Fruit fly (Drosophila melanogaster) whole organism, embryonic: Measurements from ENCODE around the gene Caper.

Experiments used
- Antp ChIP-seq: fragments of 200-800 bp; sonication (Bioruptor generic); optimal IDR thresholded peaks from 3 replicates; lab custom pipeline; 2016; ENCODE audit warnings: missing biosample characterization, missing genetic modification characterization
- CG11093 ChIP-seq: fragments of 200-800 bp; sonication (Bioruptor generic); IDR thresholded peaks from 3 replicates; pipeline ENCODE4 v1.3.6; 2022; ENCODE audit warnings: missing biosample characterization, missing genetic modification characterization
- CG12299 ChIP-seq: fragments of 200-800 bp; sonication (Bioruptor generic); optimal IDR thresholded peaks from 2 replicates; lab custom pipeline; 2018; ENCODE audit warnings: missing biosample characterization, mild to moderate bottlenecking, missing genetic modification characterization
- CG12744 ChIP-seq: fragments of 200-800 bp; sonication (Bioruptor generic); optimal IDR thresholded peaks from 2 replicates; lab custom pipeline; 2016; ENCODE audit warnings: missing biosample characterization, missing genetic modification characterization
- CG16863 ChIP-seq: fragments of 200-800 bp; sonication (Bioruptor generic); optimal IDR thresholded peaks from 3 replicates; lab custom pipeline; 2016; ENCODE audit warnings: missing biosample characterization, missing genetic modification characterization
- CG17612 ChIP-seq: fragments of 200-800 bp; sonication (Bioruptor generic); IDR thresholded peaks from 2 replicates; pipeline ENCODE4 v1.3.6; 2022; ENCODE audit warnings: missing biosample characterization, missing genetic modification characterization
- CG31224 ChIP-seq: fragments of 200-800 bp; sonication (Bioruptor generic); IDR thresholded peaks from 2 replicates; pipeline ENCODE4 v1.3.6; 2022; ENCODE audit warnings: missing biosample characterization, missing genetic modification characterization
- CG33213 ChIP-seq: fragments of 200-800 bp; sonication (Bioruptor generic); optimal IDR thresholded peaks from 3 replicates; lab custom pipeline; 2016; ENCODE audit warnings: missing biosample characterization, missing genetic modification characterization
- CG3726 ChIP-seq: fragments of 200-800 bp; sonication (Bioruptor generic); IDR thresholded peaks from 3 replicates; pipeline ENCODE4, ENCODE4 v1.3.6; 2022; ENCODE audit warnings: missing biosample characterization, missing genetic modification characterization
- CG3838 ChIP-seq: fragments of 200-800 bp; sonication (Bioruptor generic); optimal IDR thresholded peaks from 3 replicates; lab custom pipeline; 2016; ENCODE audit warnings: missing biosample characterization, missing genetic modification characterization
- CG3995 ChIP-seq: fragments of 200-800 bp; sonication (Bioruptor generic); optimal IDR thresholded peaks from 3 replicates; lab custom pipeline; 2016; ENCODE audit warnings: missing biosample characterization, missing genetic modification characterization
- CG43689 ChIP-seq: fragments of 200-800 bp; sonication (Bioruptor generic); IDR thresholded peaks from 2 replicates; pipeline ENCODE4 v1.3.6; 2022; ENCODE audit warnings: missing biosample characterization, missing genetic modification characterization
- CG4617 ChIP-seq: fragments of 200-800 bp; sonication (Bioruptor generic); optimal IDR thresholded peaks from 3 replicates; lab custom pipeline; 2016; ENCODE audit warnings: missing biosample characterization, missing genetic modification characterization, borderline replicate concordance
- CG4707 ChIP-seq: fragments of 200-800 bp; sonication (Bioruptor generic); optimal IDR thresholded peaks from 2 replicates; lab custom pipeline; 2018; ENCODE audit warnings: missing biosample characterization, mild to moderate bottlenecking, missing genetic modification characterization, moderate library complexity
- CG6683 ChIP-seq: fragments of 200-800 bp; sonication (Bioruptor generic); optimal IDR thresholded peaks from 2 replicates; lab custom pipeline; 2017; ENCODE audit warnings: missing biosample characterization, mild to moderate bottlenecking, missing genetic modification characterization, missing genetic modification reagents
- CG7357 ChIP-seq: fragments of 200-800 bp; sonication (Bioruptor generic); IDR thresholded peaks from 3 replicates; pipeline ENCODE4 v1.3.6; 2022; ENCODE audit warnings: missing biosample characterization, missing genetic modification characterization
- CG8478 ChIP-seq: fragments of >200 bp; optimal IDR thresholded peaks from 2 replicates; lab custom pipeline; 2018
- CG8765 ChIP-seq: fragments of 200-800 bp; sonication (Bioruptor generic); IDR thresholded peaks from 2 replicates; pipeline ENCODE4 v1.3.6; 2022; ENCODE audit warnings: missing biosample characterization, missing genetic modification characterization
- CG9932 ChIP-seq: fragments of 200-800 bp; sonication (Bioruptor generic); IDR thresholded peaks from 2 replicates; pipeline ENCODE4 v1.3.6; 2022; ENCODE audit warnings: missing biosample characterization, missing genetic modification characterization
- CTCF ChIP-seq: fragments of 200-800 bp; sonication (Bioruptor generic); optimal IDR thresholded peaks from 2 replicates; lab custom pipeline; 2017; ENCODE audit warnings: missing biosample characterization, mild to moderate bottlenecking, missing genetic modification characterization, moderate library complexity
- Dek ChIP-seq: fragments of 200-800 bp; sonication (Bioruptor generic); optimal IDR thresholded peaks from 3 replicates; lab custom pipeline; 2019; ENCODE audit warnings: missing biosample characterization, mild to moderate bottlenecking, missing genetic modification characterization, moderate library complexity
- Dip3 ChIP-seq: fragments of 200-800 bp; sonication (Bioruptor generic); optimal IDR thresholded peaks from 3 replicates; lab custom pipeline; 2016; ENCODE audit warnings: missing biosample characterization, missing genetic modification characterization
- Doc2 ChIP-seq: fragments of 200-800 bp; sonication (Bioruptor generic); IDR thresholded peaks from 2 replicates; pipeline ENCODE4 v1.3.6; 2022; ENCODE audit warnings: missing biosample characterization, missing genetic modification characterization
- Drgx ChIP-seq: fragments of 200-800 bp; sonication (Bioruptor generic); IDR thresholded peaks from 2 replicates; pipeline ENCODE4 v1.3.6; 2022; ENCODE audit warnings: missing biosample characterization, missing genetic modification characterization
- Fer2 ChIP-seq: fragments of 200-800 bp; sonication (Bioruptor generic); optimal IDR thresholded peaks from 2 replicates; lab custom pipeline; 2018; ENCODE audit warnings: missing biosample characterization, mild to moderate bottlenecking, missing genetic modification characterization, moderate library complexity
- GATAe ChIP-seq: fragments of 200-800 bp; sonication (Bioruptor generic); conservative IDR thresholded peaks from 2 replicates; pipeline ENCODE4 v1.3.6; 2022; ENCODE audit warnings: missing biosample characterization, missing genetic modification characterization
- HHEX ChIP-seq: fragments of 200-800 bp; sonication (Bioruptor generic); optimal IDR thresholded peaks from 3 replicates; lab custom pipeline; 2017; ENCODE audit warnings: missing biosample characterization, mild to moderate bottlenecking, missing genetic modification characterization, missing genetic modification reagents
- HmgZ ChIP-seq: fragments of 200-800 bp; sonication (Bioruptor generic); optimal IDR thresholded peaks from 2 replicates; lab custom pipeline; 2018; ENCODE audit warnings: missing biosample characterization, mild to moderate bottlenecking, missing genetic modification characterization
- Mad ChIP-seq: fragments of 200-800 bp; sonication (Bioruptor generic); optimal IDR thresholded peaks from 2 replicates; lab custom pipeline; 2016; ENCODE audit warnings: missing biosample characterization, missing genetic modification characterization
- Med ChIP-seq: fragments of 200-800 bp; sonication (Bioruptor generic); peaks from one replicate; lab custom pipeline; 2016; ENCODE audit warnings: missing biosample characterization, missing genetic modification characterization, mild to moderate bottlenecking, inconsistent platforms, moderate library complexity
- Oaz ChIP-seq: fragments of 200-800 bp; sonication (Bioruptor generic); IDR thresholded peaks from 2 replicates; pipeline ENCODE4 v1.3.6; 2022; ENCODE audit warnings: missing biosample characterization, missing genetic modification characterization
- Ssrp ChIP-seq: fragments of 200-800 bp; sonication (Bioruptor generic); optimal IDR thresholded peaks from 2 replicates; lab custom pipeline; 2018; ENCODE audit warnings: missing biosample characterization, mild to moderate bottlenecking, missing genetic modification characterization, moderate library complexity
- aop ChIP-seq: fragments of 200-800 bp; sonication (Bioruptor generic); IDR thresholded peaks from 2 replicates; pipeline ENCODE4 v1.3.6; 2022; ENCODE audit warnings: missing biosample characterization, missing genetic modification characterization
- br ChIP-seq: fragments of >200 bp; optimal IDR thresholded peaks from 2 replicates; lab custom pipeline; 2017
- bsh ChIP-seq, 2 experiments: fragments of 200-800 bp; sonication (Bioruptor generic); optimal IDR thresholded peaks; 2 replicates each; lab custom pipeline; 2017 to 2018; ENCODE audit warnings: mild to moderate bottlenecking in 2 of 2, missing biosample characterization in 2 of 2, missing genetic modification characterization in 2 of 2, moderate library complexity in 1 of 2
- croc ChIP-seq: fragments of 200-800 bp; sonication (Bioruptor generic); conservative IDR thresholded peaks from 3 replicates; pipeline ENCODE4 v1.3.6; 2022; ENCODE audit warnings: missing biosample characterization, missing genetic modification characterization
- disco-r ChIP-seq: fragments of 200-800 bp; sonication (Bioruptor generic); optimal IDR thresholded peaks from 2 replicates; lab custom pipeline; 2016; ENCODE audit warnings: missing biosample characterization, missing genetic modification characterization
- esg ChIP-seq: fragments of 200-800 bp; sonication (Bioruptor generic); conservative IDR thresholded peaks from 2 replicates; pipeline ENCODE4 v1.3.6; 2022; ENCODE audit warnings: missing biosample characterization, missing genetic modification characterization
- eve ChIP-seq, 2 experiments: fragments of >200 bp; optimal IDR thresholded peaks; 2 replicates each; lab custom pipeline; 2017; ENCODE audit warnings: missing biosample characterization in 2 of 2, missing genetic modification characterization in 2 of 2
- fd64A ChIP-seq: fragments of 200-800 bp; sonication (Bioruptor generic); optimal IDR thresholded peaks from 3 replicates; lab custom pipeline; 2018; ENCODE audit warnings: missing biosample characterization, mild to moderate bottlenecking, missing genetic modification characterization
- gce ChIP-seq: fragments of 200-800 bp; sonication (Bioruptor generic); IDR thresholded peaks from 3 replicates; pipeline ENCODE4 v1.3.6; 2022; ENCODE audit warnings: missing biosample characterization, missing genetic modification characterization
- jigr1 ChIP-seq: fragments of 200-800 bp; sonication (Bioruptor generic); IDR thresholded peaks from 3 replicates; pipeline ENCODE4 v1.3.6; 2022; ENCODE audit warnings: missing biosample characterization, missing genetic modification characterization
- mam ChIP-seq: fragments of 200-800 bp; sonication (Bioruptor generic); optimal IDR thresholded peaks from 3 replicates; lab custom pipeline; 2016; ENCODE audit warnings: missing biosample characterization, missing genetic modification characterization
- nerfin-2 ChIP-seq: fragments of 200-800 bp; sonication (Bioruptor generic); IDR thresholded peaks from 2 replicates; pipeline ENCODE4 v1.3.6; 2022; ENCODE audit warnings: missing biosample characterization, missing genetic modification characterization; ENCODE audit not compliant: partially characterized antibody
- pho ChIP-seq: fragments of 200-800 bp; sonication (Bioruptor generic); optimal IDR thresholded peaks from 2 replicates; lab custom pipeline; 2016; ENCODE audit warnings: missing biosample characterization, missing genetic modification characterization
- rib ChIP-seq: fragments of 200-800 bp; sonication (Bioruptor generic); IDR thresholded peaks from 2 replicates; pipeline ENCODE4 v1.3.6; 2022; ENCODE audit warnings: missing biosample characterization, missing genetic modification characterization
- sc ChIP-seq, 3 experiments: fragments of >200 bp in 2 of 3; fragments of 200-800 bp in 1 of 3; sonication (Bioruptor generic) in 1 of 3; optimal IDR thresholded peaks; 2 replicates in 2 of 3; 3 replicates in 1 of 3; lab custom pipeline; 2017; ENCODE audit warnings: mild to moderate bottlenecking in 1 of 3, missing biosample characterization in 1 of 3, missing genetic modification characterization in 1 of 3, missing genetic modification reagents in 1 of 3
- sim ChIP-seq: fragments of 200-800 bp; sonication (Bioruptor generic); IDR thresholded peaks from 2 replicates; pipeline ENCODE4 v1.3.6; 2022; ENCODE audit warnings: missing biosample characterization, missing genetic modification characterization
- so ChIP-seq: fragments of 200-800 bp; sonication (Bioruptor generic); IDR thresholded peaks from 3 replicates; pipeline ENCODE4 v1.3.6; 2022; ENCODE audit warnings: missing biosample characterization, missing genetic modification characterization
- stc ChIP-seq: fragments of 200-800 bp; sonication (Bioruptor generic); IDR thresholded peaks from 2 replicates; pipeline ENCODE4 v1.3.6; 2022; ENCODE audit warnings: missing biosample characterization, missing genetic modification characterization
- tio ChIP-seq: fragments of 200-800 bp; sonication (Bioruptor generic); optimal IDR thresholded peaks from 2 replicates; lab custom pipeline; 2017; ENCODE audit warnings: missing biosample characterization, missing genetic modification characterization, inconsistent platforms
- zf30C ChIP-seq: fragments of 200-800 bp; sonication (Bioruptor generic); optimal IDR thresholded peaks from 3 replicates; lab custom pipeline; 2018; ENCODE audit warnings: missing biosample characterization, mild to moderate bottlenecking, missing genetic modification characterization

The Caper gene

dm6 chr2L:7023614-7024259 is 8.8 kb upstream of the Caper start, which contains the start of gene Gart:
Gart (minus strand) TSS chr2L:7023898.
- TF ChIP-seq CG11093 (GFP tag; lab: Robert Waterston, UW) (no peak), HmgZ (peak; percentile 81), CG8478 (no peak), CG12299 (tag; lab: Kevin White, UChicago) (peak; percentile 54), Dip3 (GFP tag; lab: Kevin White, UChicago) (peak; percentile 36), br (lab: Kevin White, UChicago) (no peak), tio (GFP tag; lab: Kevin White, UChicago) (no peak), Doc2 (GFP tag; lab: Robert Waterston, UW) (no peak), CG17612 (GFP tag; lab: Robert Waterston, UW) (no peak), Med (peak; percentile 96), bsh (GFP tag; optimal IDR thresholded peaks at IDR 0.05; lab: Kevin White, UChicago) (peak in 1 of 2 experiments; percentile 82), CG9932 (GFP tag; lab: Robert Waterston, UW) (peak; percentile 69), aop (no peak), sim (GFP tag; lab: Robert Waterston, UW) (peak; percentile 60; the same call in 1 of the 2 replicates), CG3995 (GFP tag; lab: Kevin White, UChicago) (no peak), CG43689 (no peak; the same call in 1 of the 2 replicates), esg (GFP tag; lab: Robert Waterston, UW) (peak; percentile 51), Mad (GFP tag; lab: Kevin White, UChicago) (peak; percentile 34), so (GFP tag; lab: Robert Waterston, UW) (0 out of 3 replicates have a peak, but pooled peaks have one; percentile 18), CG4617 (peak; percentile 6), Ssrp (peak; percentile 36), Drgx (GFP tag; lab: Robert Waterston, UW) (peak; percentile 52; the same call in 1 of the 2 replicates), eve (GFP tag; optimal IDR thresholded peaks at IDR 0.05; lab: Kevin White, UChicago) (no peak), CG4707 (no peak), pho (peak; percentile 66), Antp (GFP tag; lab: Kevin White, UChicago) (peak; percentile 69), CG6683 (GFP tag; lab: Kevin White, UChicago) (no peak), CTCF (GFP tag; lab: Kevin White, UChicago) (no peak), jigr1 (no peak), CG31224 (GFP tag; lab: Robert Waterston, UW) (no peak), disco-r (GFP tag; lab: Kevin White, UChicago) (peak; percentile 52), Fer2 (tag; lab: Kevin White, UChicago) (no peak), mam (GFP tag; lab: Kevin White, UChicago) (peak; percentile 72), CG3838 (GFP tag; lab: Kevin White, UChicago) (no peak), fd64A (GFP tag; lab: Kevin White, UChicago) (no peak), CG3726 (no peak), sc (optimal IDR thresholded peaks at IDR 0.05; lab: Kevin White, UChicago) (no peak), sc (GFP tag; optimal IDR thresholded peaks at IDR 0.05; lab: Kevin White, UChicago) (peak; percentile 67), gce (GFP tag; lab: Robert Waterston, UW) (no peak), croc (GFP tag; lab: Robert Waterston, UW) (no peak), stc (GFP tag; lab: Robert Waterston, UW) (no peak), rib (no peak), Oaz (GFP tag; lab: Robert Waterston, UW) (no peak), HHEX (GFP tag; lab: Kevin White, UChicago) (peak; percentile 39), CG7357 (GFP tag; lab: Robert Waterston, UW) (no peak), CG12744 (peak; percentile 57), CG33213 (GFP tag; lab: Kevin White, UChicago) (peak; percentile 66), CG16863 (GFP tag; lab: Kevin White, UChicago) (peak; percentile 48), Dek (peak; percentile 57), CG8765 (GFP tag; lab: Robert Waterston, UW) (no peak), GATAe (GFP tag; lab: Robert Waterston, UW) (no peak), zf30C (GFP tag; lab: Kevin White, UChicago) (peak; percentile 84), nerfin-2 (GFP tag; lab: Robert Waterston, UW) (no peak)
